Worm (Caenorhabditis elegans): Measurements from ENCODE around the gene rgef-1.

Gene rgef-1

DNA sequence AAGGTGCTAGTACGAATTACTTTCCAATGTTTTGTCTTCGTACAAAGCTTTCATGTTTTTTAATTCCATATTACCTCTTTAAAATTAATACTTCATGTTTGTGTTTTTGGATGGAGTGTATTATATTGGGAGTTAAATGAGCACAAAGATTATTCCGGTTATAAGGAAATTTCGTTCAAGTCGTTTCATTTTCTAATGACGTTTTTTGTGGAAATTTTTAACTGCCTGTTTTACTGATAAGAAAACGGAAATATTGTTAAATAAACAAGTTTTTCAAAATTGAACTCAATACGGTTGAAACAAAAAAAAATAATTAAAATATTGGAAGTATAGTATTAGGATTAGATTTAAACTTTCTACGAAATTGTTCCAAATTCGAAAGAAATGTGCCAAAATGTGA is 34.1 kb downstream of the rgef-1 start:
- TF ChIP-seq lin-13 (GFP tag; optimal IDR thresholded peaks at IDR 0.05): no peak
- no peak for TF ChIP-seq isw-1 (GFP tag; IDR thresholded peaks at IDR 0.05)
- no peak for TF ChIP-seq aha-1 (tag; optimal IDR thresholded peaks at IDR 0.05)
- no peak for TF ChIP-seq ceh-8 (GFP tag; optimal IDR thresholded peaks at IDR 0.05)
- TF ChIP-seq egl-13 (tag; optimal IDR thresholded peaks at IDR 0.05): no peak
- TF ChIP-seq nhr-76 (tag; optimal IDR thresholded peaks at IDR 0.05): no peak
- TF ChIP-seq hlh-17 (GFP tag; optimal IDR thresholded peaks at IDR 0.05; ENCODE audit: borderline replicate concordance): no peak
- no peak for TF ChIP-seq grh-1 (GFP tag; IDR thresholded peaks at IDR 0.05)
- no peak for TF ChIP-seq unc-98 (GFP tag; IDR thresholded peaks at IDR 0.05)
- TF ChIP-seq hpl-2 (GFP tag; optimal IDR thresholded peaks at IDR 0.05): no peak
- no peak for TF ChIP-seq unc-86 (tag; optimal IDR thresholded peaks at IDR 0.05)
- no peak for TF ChIP-seq dsc-1 (tag; optimal IDR thresholded peaks at IDR 0.05)
- no peak for TF ChIP-seq hlh-4 (tag; optimal IDR thresholded peaks at IDR 0.05)
- TF ChIP-seq nhr-11 (tag; optimal IDR thresholded peaks at IDR 0.05): no peak
- TF ChIP-seq ces-1 (GFP tag; optimal IDR thresholded peaks at IDR 0.05): no peak
- TF ChIP-seq C04F5.9 (tag; optimal IDR thresholded peaks at IDR 0.05): no peak
- no peak for TF ChIP-seq egl-27 (tag; optimal IDR thresholded peaks at IDR 0.05)
- no peak for TF ChIP-seq mef-2 (tag; optimal IDR thresholded peaks at IDR 0.05)
- TF ChIP-seq efl-3 (GFP tag; optimal IDR thresholded peaks at IDR 0.05): no peak
- no peak for TF ChIP-seq swsn-7 (tag; optimal IDR thresholded peaks at IDR 0.05)

DNA sequence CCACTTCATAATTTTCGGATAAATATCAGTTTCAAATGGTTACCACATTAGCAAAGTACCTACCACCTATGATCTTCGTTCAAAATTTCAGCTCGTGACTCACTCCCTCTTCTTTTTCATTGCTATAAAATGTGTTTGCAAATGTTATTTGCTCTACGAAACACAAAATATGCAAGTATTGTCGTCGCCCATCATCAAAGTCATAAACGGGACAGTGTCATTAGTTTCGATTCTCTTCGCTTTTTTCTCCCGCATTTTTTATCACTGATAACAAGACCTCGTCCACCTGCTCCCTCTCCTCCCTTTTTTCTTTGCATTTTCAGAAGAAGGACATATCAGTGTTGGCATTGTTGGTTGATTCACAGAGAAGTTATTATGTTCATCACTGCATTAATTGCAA is 35.0 kb downstream of the rgef-1 start, which contains the start of gene C50F4.1:
Gene C50F4.1, plus strand, starts transcription at position 324 of the 400 bp plus-strand sequence.
- no peak for TF ChIP-seq jun-1 (tag; optimal IDR thresholded peaks at IDR 0.05)
- peak in 1 of 2 experiments; percentile 7 for TF ChIP-seq lin-35 (GFP tag; optimal IDR thresholded peaks at IDR 0.05)
- no peak for TF ChIP-seq nhr-71 (tag; optimal IDR thresholded peaks at IDR 0.05)
- no peak for TF ChIP-seq egl-27 (tag; optimal IDR thresholded peaks at IDR 0.05)
- TF ChIP-seq dsc-1 (tag; optimal IDR thresholded peaks at IDR 0.05): no peak
- no peak for TF ChIP-seq efl-1 (optimal IDR thresholded peaks at IDR 0.05)
- TF ChIP-seq efl-1 (GFP tag; optimal IDR thresholded peaks at IDR 0.05 in 1 of 2): peak in 1 of 2 experiments; percentile 41
- no peak for TF ChIP-seq nhr-84 (tag; optimal IDR thresholded peaks at IDR 0.05)
- no peak for TF ChIP-seq unc-98 (GFP tag; IDR thresholded peaks at IDR 0.05)
- TF ChIP-seq pag-3 (tag; optimal IDR thresholded peaks at IDR 0.05; ENCODE audit: borderline replicate concordance, insufficient read depth): no peak
- TF ChIP-seq hlh-17 (GFP tag; optimal IDR thresholded peaks at IDR 0.05; ENCODE audit: borderline replicate concordance): no peak
- TF ChIP-seq nhr-85 (tag): no peak
- no peak for TF ChIP-seq unc-30 (tag; optimal IDR thresholded peaks at IDR 0.05)
- peak; percentile 11 for TF ChIP-seq nhr-20 (tag; optimal IDR thresholded peaks at IDR 0.05)
- TF ChIP-seq elt-2 (tag; optimal IDR thresholded peaks at IDR 0.05): peak; percentile 77

DNA sequence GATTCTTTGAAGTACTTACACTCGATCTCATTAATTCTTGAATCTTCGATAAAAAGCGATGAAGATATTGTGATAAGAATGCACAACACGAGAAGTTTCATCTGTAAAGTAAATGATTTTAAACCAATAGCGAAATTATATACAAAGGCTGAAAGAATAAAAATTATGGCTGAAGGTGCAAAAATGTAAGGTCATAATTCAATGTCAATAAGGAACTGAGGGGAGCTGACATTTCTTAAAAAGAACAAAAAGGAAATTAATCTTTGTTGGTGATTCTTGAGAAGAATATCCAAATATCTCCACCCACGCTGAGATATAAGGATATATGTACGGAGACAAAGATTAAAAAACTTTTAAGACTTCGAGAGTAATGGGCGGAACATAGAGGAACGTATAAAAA is 37.4 kb downstream of the rgef-1 start, which contains the start of gene C50F4.9:
Gene C50F4.9, minus strand, starts transcription at position 101 of the 400 bp plus-strand sequence.
- TF ChIP-seq ztf-11 (tag; optimal IDR thresholded peaks at IDR 0.05) (no peak), snu-23 (GFP tag; optimal IDR thresholded peaks at IDR 0.05) (no peak), tbx-2 (tag; optimal IDR thresholded peaks at IDR 0.05) (no peak), lin-14 (GFP tag; optimal IDR thresholded peaks at IDR 0.05) (no peak), vab-15 (tag; optimal IDR thresholded peaks at IDR 0.05) (no peak), nhr-84 (tag; optimal IDR thresholded peaks at IDR 0.05) (no peak), fkh-4 (tag; optimal IDR thresholded peaks at IDR 0.05; ENCODE audit: borderline replicate concordance) (no peak), unc-98 (GFP tag; IDR thresholded peaks at IDR 0.05) (no peak), dsc-1 (tag; optimal IDR thresholded peaks at IDR 0.05) (no peak), lin-15B (tag; optimal IDR thresholded peaks at IDR 0.05) (no peak), lin-35 (GFP tag; optimal IDR thresholded peaks at IDR 0.05) (no peak), swsn-7 (tag; optimal IDR thresholded peaks at IDR 0.05) (no peak)
